Fruit fly (Drosophila melanogaster) whole organism, embryonic: ENCODE data around the gene Kat60.

Experiments used
- Bgb ChIP-seq: fragments of 200-800 bp; sonication (Bioruptor generic); IDR thresholded peaks from 2 replicates; pipeline ENCODE4 v1.3.6; 2022; ENCODE audit warnings: missing biosample characterization, missing genetic modification characterization; ENCODE audit not compliant: partially characterized antibody
- CG11085 ChIP-seq: fragments of 200-800 bp; sonication (Bioruptor generic); IDR thresholded peaks from 2 replicates; pipeline ENCODE4 v1.3.6; 2022; ENCODE audit warnings: missing biosample characterization, missing genetic modification characterization
- CG15601 ChIP-seq: fragments of 200-800 bp; sonication (Bioruptor generic); optimal IDR thresholded peaks from 3 replicates; lab custom pipeline; 2019; ENCODE audit warnings: missing biosample characterization, mild to moderate bottlenecking, missing genetic modification characterization, moderate library complexity
- CG16863 ChIP-seq: fragments of 200-800 bp; sonication (Bioruptor generic); optimal IDR thresholded peaks from 3 replicates; lab custom pipeline; 2016; ENCODE audit warnings: missing biosample characterization, missing genetic modification characterization
- CG1792 ChIP-seq: fragments of 200-800 bp; sonication (Bioruptor generic); optimal IDR thresholded peaks from 2 replicates; lab custom pipeline; 2016; ENCODE audit warnings: missing biosample characterization, missing genetic modification characterization
- CG2120 ChIP-seq: fragments of 200-800 bp; sonication (Bioruptor generic); optimal IDR thresholded peaks from 3 replicates; lab custom pipeline; 2016; ENCODE audit warnings: missing biosample characterization, missing genetic modification characterization
- CG2678 ChIP-seq: fragments of 200-800 bp; sonication (Bioruptor generic); optimal IDR thresholded peaks from 3 replicates; lab custom pipeline; 2019; ENCODE audit warnings: missing biosample characterization, mild to moderate bottlenecking, missing genetic modification characterization, moderate library complexity
- CG2712 ChIP-seq: fragments of 200-800 bp; optimal IDR thresholded peaks from 3 replicates; lab custom pipeline; 2019; ENCODE audit warnings: missing biosample characterization, mild to moderate bottlenecking, missing genetic modification characterization, moderate library complexity
- CG2875 ChIP-seq: fragments of 200-800 bp; sonication (Bioruptor generic); optimal IDR thresholded peaks from 2 replicates; lab custom pipeline; 2017; ENCODE audit warnings: missing biosample characterization, mild to moderate bottlenecking, missing genetic modification characterization, missing genetic modification reagents
- CG33557 ChIP-seq: fragments of 200-800 bp; sonication (Bioruptor generic); optimal IDR thresholded peaks from 2 replicates; lab custom pipeline; 2019; ENCODE audit warnings: missing biosample characterization, mild to moderate bottlenecking, missing genetic modification characterization, moderate library complexity
- CG4328 ChIP-seq: fragments of 200-800 bp; sonication (Bioruptor generic); optimal IDR thresholded peaks from 3 replicates; lab custom pipeline; 2017; ENCODE audit warnings: missing biosample characterization, missing genetic modification reagents, missing genetic modification characterization
- CG4424 ChIP-seq: fragments of 200-800 bp; sonication (Bioruptor generic); optimal IDR thresholded peaks from 3 replicates; lab custom pipeline; 2016; ENCODE audit warnings: missing biosample characterization, missing genetic modification characterization
- CG4707 ChIP-seq: fragments of 200-800 bp; sonication (Bioruptor generic); optimal IDR thresholded peaks from 2 replicates; lab custom pipeline; 2018; ENCODE audit warnings: missing biosample characterization, mild to moderate bottlenecking, missing genetic modification characterization, moderate library complexity
- CG5180 ChIP-seq: fragments of 200-800 bp; sonication (Bioruptor generic); optimal IDR thresholded peaks from 3 replicates; lab custom pipeline; 2017; ENCODE audit warnings: missing biosample characterization, missing genetic modification characterization, mild to moderate bottlenecking, moderate library complexity, missing genetic modification reagents
- CG6175 ChIP-seq: fragments of 200-800 bp; sonication (Bioruptor generic); IDR thresholded peaks from 3 replicates; pipeline ENCODE4 v1.3.6; 2022; ENCODE audit warnings: missing biosample characterization, missing genetic modification characterization
- CG6272 ChIP-seq: fragments of 200-800 bp; sonication (Bioruptor generic); IDR thresholded peaks from 2 replicates; pipeline ENCODE4 v1.3.6; 2022; ENCODE audit warnings: missing biosample characterization, missing genetic modification characterization
- CG7271 ChIP-seq: fragments of 200-800 bp; sonication (Bioruptor generic); optimal IDR thresholded peaks from 2 replicates; lab custom pipeline; 2018; ENCODE audit warnings: missing biosample characterization, mild to moderate bottlenecking, missing genetic modification characterization, moderate library complexity
- CG7963 ChIP-seq: fragments of 200-800 bp; sonication (Bioruptor generic); IDR thresholded peaks from 3 replicates; pipeline ENCODE4 v1.3.6; 2022; ENCODE audit warnings: missing biosample characterization, missing genetic modification characterization; ENCODE audit not compliant: partially characterized antibody
- CoRest ChIP-seq: fragments of 200-800 bp; sonication (Bioruptor generic); optimal IDR thresholded peaks from 3 replicates; lab custom pipeline; 2018; ENCODE audit warnings: missing biosample characterization, mild to moderate bottlenecking, missing genetic modification characterization, moderate library complexity
- Ets65A ChIP-seq: fragments of 200-800 bp; sonication (Bioruptor generic); peaks from one replicate; lab custom pipeline; 2016; ENCODE audit warnings: missing biosample characterization, missing genetic modification characterization
- GATAe ChIP-seq: fragments of 200-800 bp; sonication (Bioruptor generic); conservative IDR thresholded peaks from 2 replicates; pipeline ENCODE4 v1.3.6; 2022; ENCODE audit warnings: missing biosample characterization, missing genetic modification characterization
- H2.0 ChIP-seq: fragments of 200-800 bp; sonication (Bioruptor generic); IDR thresholded peaks from 2 replicates; pipeline ENCODE4 v1.3.6; 2022; ENCODE audit warnings: missing biosample characterization, missing genetic modification characterization
- NC2β ChIP-seq: fragments of 200-800 bp; sonication (Bioruptor generic); optimal IDR thresholded peaks from 2 replicates; lab custom pipeline; 2016; ENCODE audit warnings: missing biosample characterization, missing genetic modification characterization
- Neu2 ChIP-seq: fragments of 200-800 bp; sonication (Bioruptor generic); optimal IDR thresholded peaks from 3 replicates; lab custom pipeline; 2016; ENCODE audit warnings: missing biosample characterization, missing genetic modification characterization, borderline replicate concordance
- Poxn ChIP-seq: fragments of 200-800 bp; sonication (Bioruptor generic); IDR thresholded peaks from 2 replicates; pipeline ENCODE4 v1.3.6; 2022; ENCODE audit warnings: missing biosample characterization, missing genetic modification characterization
- Rfx ChIP-seq: fragments of 200-800 bp; sonication (Bioruptor generic); IDR thresholded peaks from 2 replicates; pipeline ENCODE4 v1.3.6; 2022; ENCODE audit warnings: missing biosample characterization, missing genetic modification characterization
- Sry-δ ChIP-seq: fragments of 200-800 bp; sonication (Bioruptor generic); optimal IDR thresholded peaks from 2 replicates; lab custom pipeline; 2016; ENCODE audit warnings: missing biosample characterization, missing genetic modification characterization
- Stat92E ChIP-seq, 3 experiments: fragments of >200 bp in 2 of 3; fragments of 200-800 bp in 1 of 3; sonication (Bioruptor generic) in 1 of 3; optimal IDR thresholded peaks; 2 replicates each; lab custom pipeline; 2017 to 2019; ENCODE audit warnings: missing biosample characterization in 3 of 3, missing genetic modification characterization in 3 of 3, mild to moderate bottlenecking in 1 of 3, moderate library complexity in 1 of 3
- ab ChIP-seq: fragments of 200-800 bp; sonication (Bioruptor generic); optimal IDR thresholded peaks from 2 replicates; lab custom pipeline; 2016; ENCODE audit warnings: missing biosample characterization, missing genetic modification characterization
- az2 ChIP-seq: fragments of 200-800 bp; sonication (Bioruptor generic); optimal IDR thresholded peaks from 3 replicates; lab custom pipeline; 2016; ENCODE audit warnings: missing biosample characterization, missing genetic modification characterization
- cad ChIP-seq: fragments of >200 bp; optimal IDR thresholded peaks from 2 replicates; lab custom pipeline; 2017; ENCODE audit warnings: missing biosample characterization, missing genetic modification characterization
- chif ChIP-seq, 2 experiments: fragments of 200-800 bp; sonication (Bioruptor generic); optimal IDR thresholded peaks; 3 replicates each; lab custom pipeline; 2016; ENCODE audit warnings: missing biosample characterization in 2 of 2, missing genetic modification characterization in 2 of 2
- dmrt99B ChIP-seq: fragments of 200-800 bp; sonication (Bioruptor generic); optimal IDR thresholded peaks from 2 replicates; lab custom pipeline; 2018; ENCODE audit warnings: missing biosample characterization, mild to moderate bottlenecking, missing genetic modification characterization, moderate library complexity
- emc ChIP-seq: fragments of 200-800 bp; sonication (Bioruptor generic); optimal IDR thresholded peaks from 2 replicates; lab custom pipeline; 2016; ENCODE audit warnings: missing biosample characterization, missing genetic modification characterization
- exex ChIP-seq: fragments of 200-800 bp; sonication (Bioruptor generic); optimal IDR thresholded peaks from 4 replicates; lab custom pipeline; 2018; ENCODE audit warnings: missing biosample characterization, mild to moderate bottlenecking, missing genetic modification characterization, moderate library complexity
- fd3F ChIP-seq: fragments of 200-800 bp; sonication (Bioruptor generic); optimal IDR thresholded peaks from 2 replicates; lab custom pipeline; 2018; ENCODE audit warnings: missing biosample characterization, mild to moderate bottlenecking, missing genetic modification characterization, moderate library complexity
- grn ChIP-seq: fragments of 200-800 bp; sonication (Bioruptor generic); optimal IDR thresholded peaks from 3 replicates; lab custom pipeline; 2017; ENCODE audit warnings: missing biosample characterization, missing genetic modification characterization
- jumu ChIP-seq: fragments of 200-800 bp; sonication (Bioruptor generic); optimal IDR thresholded peaks from 3 replicates; lab custom pipeline; 2016; ENCODE audit warnings: missing biosample characterization, missing genetic modification characterization
- knrl ChIP-seq: fragments of 200-800 bp; sonication (Bioruptor generic); IDR thresholded peaks from 3 replicates; pipeline ENCODE4 v1.3.6; 2022; ENCODE audit warnings: missing biosample characterization, missing genetic modification characterization; ENCODE audit not compliant: partially characterized antibody
- luna ChIP-seq: fragments of 200-800 bp; sonication (Bioruptor generic); optimal IDR thresholded peaks from 2 replicates; lab custom pipeline; 2016; ENCODE audit warnings: missing biosample characterization, missing genetic modification characterization
- otp ChIP-seq: fragments of 200-800 bp; sonication (Bioruptor generic); IDR thresholded peaks from 3 replicates; pipeline ENCODE4, ENCODE4 v1.3.6; 2022; ENCODE audit warnings: missing biosample characterization, missing genetic modification characterization
- pan ChIP-seq, 4 experiments: fragments of >200 bp in 3 of 4; fragments of 200-800 bp in 1 of 4; sonication (Bioruptor generic) in 1 of 4; optimal IDR thresholded peaks in 3 of 4; IDR thresholded peaks in 1 of 4; 2 replicates each; pipeline versions ENCODE4 v1.3.6 to Lab custom; 2017 to 2022; ENCODE audit warnings: missing biosample characterization in 2 of 4, missing genetic modification characterization in 2 of 4, mixed read lengths in 1 of 4
- peb ChIP-seq: fragments of 200-800 bp; sonication (Bioruptor generic); IDR thresholded peaks from 2 replicates; pipeline ENCODE4 v1.3.6; 2022; ENCODE audit warnings: missing biosample characterization, missing genetic modification characterization
- shn ChIP-seq: fragments of 200-800 bp; sonication (Bioruptor generic); optimal IDR thresholded peaks from 3 replicates; lab custom pipeline; 2016; ENCODE audit warnings: missing biosample characterization, missing genetic modification characterization
- twi ChIP-seq: fragments of 200-800 bp; optimal IDR thresholded peaks from 2 replicates; lab custom pipeline; 2019; ENCODE audit warnings: missing biosample characterization, mild to moderate bottlenecking, missing genetic modification characterization, moderate library complexity
- unc-4 ChIP-seq: fragments of 200-800 bp; sonication (Bioruptor generic); IDR thresholded peaks from 2 replicates; pipeline ENCODE4 v1.3.6; 2022; ENCODE audit warnings: missing biosample characterization, missing genetic modification characterization; ENCODE audit not compliant: partially characterized antibody
- usp ChIP-seq: fragments of >200 bp; optimal IDR thresholded peaks from 2 replicates; lab custom pipeline; 2017; ENCODE audit warnings: missing biosample characterization, missing genetic modification characterization
- wek ChIP-seq: fragments of 200-800 bp; sonication (Bioruptor generic); optimal IDR thresholded peaks from 3 replicates; lab custom pipeline; 2018; ENCODE audit warnings: missing biosample characterization, mild to moderate bottlenecking, missing genetic modification characterization, moderate library complexity
- z ChIP-seq: fragments of 200-800 bp; sonication (Bioruptor generic); IDR thresholded peaks from 3 replicates; pipeline ENCODE4 v1.3.6; 2022; ENCODE audit warnings: missing biosample characterization, missing genetic modification characterization

The Kat60 gene

DNA sequence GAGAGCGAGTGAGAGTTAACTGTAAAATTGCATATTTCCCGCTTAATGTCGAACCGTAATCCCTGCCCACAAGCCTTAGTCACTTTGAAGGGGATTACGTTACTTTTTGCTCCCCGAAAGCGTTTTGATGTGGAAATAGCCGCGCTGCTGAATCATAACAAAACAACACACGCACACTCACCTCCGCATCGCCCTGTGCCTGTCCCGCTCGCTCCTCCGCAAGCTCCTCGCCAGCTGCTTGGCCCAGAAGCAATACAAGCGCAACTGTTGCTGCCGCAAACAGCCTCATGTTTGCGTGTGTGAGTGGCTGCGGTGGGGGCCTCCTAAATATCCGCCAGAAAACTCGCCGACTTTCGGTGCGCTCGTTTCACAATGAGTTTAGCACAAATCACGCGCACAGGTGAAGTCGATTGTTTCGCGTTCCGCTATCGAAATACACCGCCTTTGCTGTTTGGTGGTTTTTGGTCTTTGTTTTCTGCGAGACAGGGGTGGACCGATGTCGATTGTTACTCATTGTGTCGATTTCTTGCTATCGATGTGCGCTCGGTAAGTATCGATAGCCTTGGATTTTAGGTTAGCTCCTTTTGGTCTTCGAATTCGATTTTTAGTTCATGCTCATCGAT, 19.3 kb upstream of the Kat60 start, which contains the start of gene CtsF (continued):
- no peak for TF ChIP-seq peb (GFP tag; lab: Robert Waterston, UW)
- TF ChIP-seq CG6175 (GFP tag; lab: Robert Waterston, UW), result peak; percentile 75; the same call in 1 of the 3 replicates
- no peak for TF ChIP-seq NC2β (GFP tag; lab: Kevin White, UChicago)
- no peak for TF ChIP-seq CG2875
- peak; percentile 38 for TF ChIP-seq CG2712 (tag; lab: Kevin White, UChicago)
- TF ChIP-seq grn (GFP tag; lab: Kevin White, UChicago), result no peak
- no peak for TF ChIP-seq luna (GFP tag; lab: Kevin White, UChicago)
- peak; percentile 14 for TF ChIP-seq dmrt99B (tag; lab: Kevin White, UChicago)
- TF ChIP-seq exex (tag; lab: Kevin White, UChicago), result no peak
- peak; percentile 3 for TF ChIP-seq CG2678
- peak; percentile 99 for TF ChIP-seq CG7963
- peak; percentile 15 for TF ChIP-seq CG2120 (GFP tag; lab: Kevin White, UChicago)
- peak; percentile 34 for TF ChIP-seq CoRest (tag; lab: Kevin White, UChicago)
- no peak for TF ChIP-seq shn
- TF ChIP-seq Stat92E (GFP tag; optimal IDR thresholded peaks at IDR 0.05; lab: Kevin White, UChicago), result peak in 1 of 3 experiments; percentile 27
- peak; percentile 13 for TF ChIP-seq CG15601 (tag; lab: Kevin White, UChicago)
- TF ChIP-seq CG5180 (GFP tag; lab: Kevin White, UChicago), result no peak
- TF ChIP-seq CG4707, result no peak
- peak; percentile 12 for TF ChIP-seq CG1792 (GFP tag; lab: Kevin White, UChicago)
- no peak for TF ChIP-seq Poxn (GFP tag; lab: Robert Waterston, UW)
- TF ChIP-seq twi (tag; lab: Kevin White, UChicago), result no peak
- TF ChIP-seq emc (GFP tag; lab: Kevin White, UChicago), result no peak
- no peak for TF ChIP-seq CG4424 (GFP tag; lab: Kevin White, UChicago)
- TF ChIP-seq az2 (GFP tag; lab: Kevin White, UChicago), result no peak
- TF ChIP-seq CG16863 (GFP tag; lab: Kevin White, UChicago), result no peak
- no peak for TF ChIP-seq Ets65A
- TF ChIP-seq ab (GFP tag; lab: Kevin White, UChicago), result no peak
- TF ChIP-seq jumu, result peak; percentile 14
- TF ChIP-seq z (GFP tag; lab: Robert Waterston, UW), result 0 out of 3 replicates have a peak, but pooled peaks have one; percentile 30
- no peak for TF ChIP-seq chif (GFP tag; optimal IDR thresholded peaks at IDR 0.05; lab: Kevin White, UChicago)
- TF ChIP-seq otp (GFP tag; lab: Robert Waterston, UW), result no peak
- TF ChIP-seq Bgb, result peak; percentile 100
- TF ChIP-seq pan (optimal IDR thresholded peaks at IDR 0.05; lab: Kevin White, UChicago), result no peak
- TF ChIP-seq pan (GFP tag; optimal IDR thresholded peaks at IDR 0.05 in 1 of 2, IDR thresholded peaks at IDR 0.05 in 1 of 2), result peak in 1 of 2 experiments; percentile 19
- no peak for TF ChIP-seq fd3F
- no peak for TF ChIP-seq usp (GFP tag; lab: Kevin White, UChicago)
- TF ChIP-seq CG4328, result no peak
- TF ChIP-seq CG7271 (tag; lab: Kevin White, UChicago), result no peak
- TF ChIP-seq knrl (GFP tag; lab: Robert Waterston, UW), result peak; percentile 97
- TF ChIP-seq unc-4 (GFP tag; lab: Robert Waterston, UW), result peak; percentile 99
- no peak for TF ChIP-seq H2.0 (GFP tag; lab: Robert Waterston, UW)
- no peak for TF ChIP-seq CG33557 (GFP tag; lab: Kevin White, UChicago)
- peak; percentile 99 for TF ChIP-seq Neu2 (GFP tag; lab: Kevin White, UChicago)
- TF ChIP-seq GATAe (GFP tag; lab: Robert Waterston, UW), result no peak
- no peak for TF ChIP-seq cad
- TF ChIP-seq Sry-δ (GFP tag; lab: Kevin White, UChicago), result peak; percentile 98
- no peak for TF ChIP-seq CG11085
- TF ChIP-seq CG6272, result no peak
- TF ChIP-seq Rfx (GFP tag; lab: Robert Waterston, UW), result peak; percentile 60
- TF ChIP-seq wek, result no peak
